Fruit fly (Drosophila melanogaster) whole organism, adult: Measurements from ENCODE around the gene mfrn.

Experiments used
- CG11617 ChIP-seq: fragments of 200-800 bp; sonication (Bioruptor generic); optimal IDR thresholded peaks from 2 replicates; lab custom pipeline; 2017; ENCODE audit warnings: mild to moderate bottlenecking, missing biosample characterization, missing genetic modification reagents, missing genetic modification characterization
- CG12768 ChIP-seq: fragments of 200-800 bp; sonication (Bioruptor generic); optimal IDR thresholded peaks from 2 replicates; lab custom pipeline; 2017; ENCODE audit warnings: missing biosample characterization, missing genetic modification characterization, mild to moderate bottlenecking, moderate library complexity, missing genetic modification reagents
- CG14711 ChIP-seq: fragments of 200-800 bp; sonication (Bioruptor generic); optimal IDR thresholded peaks from 2 replicates; lab custom pipeline; 2018; ENCODE audit warnings: missing biosample characterization, mild to moderate bottlenecking, missing genetic modification characterization, moderate library complexity
- CG1620 ChIP-seq: fragments of 200-800 bp; sonication (Bioruptor generic); optimal IDR thresholded peaks from 2 replicates; lab custom pipeline; 2016; ENCODE audit warnings: missing biosample characterization, missing genetic modification characterization
- CG33017 ChIP-seq: fragments of 200-800 bp; sonication (Bioruptor generic); optimal IDR thresholded peaks from 2 replicates; lab custom pipeline; 2018; ENCODE audit warnings: missing biosample characterization, mild to moderate bottlenecking, missing genetic modification characterization, moderate library complexity
- CG5204 ChIP-seq: fragments of 200-800 bp; sonication (Bioruptor generic); optimal IDR thresholded peaks from 2 replicates; lab custom pipeline; 2016; ENCODE audit warnings: missing biosample characterization, missing genetic modification characterization
- CG7045 ChIP-seq: fragments of 200-800 bp; sonication (Bioruptor generic); optimal IDR thresholded peaks from 2 replicates; lab custom pipeline; 2017; ENCODE audit warnings: missing biosample characterization, mild to moderate bottlenecking, missing genetic modification characterization
- CG7101 ChIP-seq: fragments of 200-800 bp; sonication (Bioruptor generic); optimal IDR thresholded peaks from 2 replicates; lab custom pipeline; 2018; ENCODE audit warnings: missing biosample characterization, mild to moderate bottlenecking, missing genetic modification characterization, moderate library complexity
- Clk ChIP-seq: fragments of 200-800 bp; sonication (Bioruptor generic); optimal IDR thresholded peaks from 2 replicates; lab custom pipeline; 2017; ENCODE audit warnings: missing biosample characterization, missing genetic modification characterization
- Crg-1 ChIP-seq: fragments of 200-800 bp; sonication (Bioruptor generic); optimal IDR thresholded peaks from 2 replicates; lab custom pipeline; 2016; ENCODE audit warnings: missing biosample characterization, missing genetic modification characterization
- Hr96 ChIP-seq: fragments of 200-800 bp; sonication (Bioruptor generic); optimal IDR thresholded peaks from 2 replicates; lab custom pipeline; 2016; ENCODE audit warnings: missing biosample characterization, missing genetic modification characterization
- Mnt ChIP-seq: fragments of 200-800 bp; sonication (Bioruptor generic); optimal IDR thresholded peaks from 2 replicates; lab custom pipeline; 2016; ENCODE audit warnings: missing biosample characterization, mild to moderate bottlenecking, missing genetic modification characterization
- bab1 ChIP-seq: fragments of 200-800 bp; sonication (Bioruptor generic); optimal IDR thresholded peaks from 3 replicates; lab custom pipeline; 2019; ENCODE audit warnings: missing biosample characterization, mild to moderate bottlenecking, missing genetic modification characterization, moderate library complexity
- cic ChIP-seq: fragments of 200-800 bp; sonication (Bioruptor generic); optimal IDR thresholded peaks from 2 replicates; lab custom pipeline; 2017; ENCODE audit warnings: missing biosample characterization, mild to moderate bottlenecking, missing genetic modification characterization, moderate library complexity
- cnc ChIP-seq, 2 experiments: fragments of >200 bp; optimal IDR thresholded peaks; 2 replicates each; lab custom pipeline; 2017
- ovo ChIP-seq: fragments of 200-800 bp; sonication (Bioruptor generic); optimal IDR thresholded peaks from 2 replicates; lab custom pipeline; 2016; ENCODE audit warnings: missing biosample characterization, missing genetic modification characterization
- pad ChIP-seq: fragments of 200-800 bp; sonication (Bioruptor generic); optimal IDR thresholded peaks from 3 replicates; lab custom pipeline; 2017; ENCODE audit warnings: missing biosample characterization, missing genetic modification characterization, mild to moderate bottlenecking, moderate library complexity, missing genetic modification reagents
- tj ChIP-seq: fragments of 200-800 bp; sonication (Bioruptor generic); optimal IDR thresholded peaks from 3 replicates; lab custom pipeline; 2017; ENCODE audit warnings: missing biosample characterization, mild to moderate bottlenecking, missing genetic modification characterization, moderate library complexity
- toe ChIP-seq: fragments of 200-800 bp; sonication (Bioruptor generic); optimal IDR thresholded peaks from 2 replicates; lab custom pipeline; 2016; ENCODE audit warnings: missing biosample characterization, missing genetic modification characterization

mfrn gene

DNA sequence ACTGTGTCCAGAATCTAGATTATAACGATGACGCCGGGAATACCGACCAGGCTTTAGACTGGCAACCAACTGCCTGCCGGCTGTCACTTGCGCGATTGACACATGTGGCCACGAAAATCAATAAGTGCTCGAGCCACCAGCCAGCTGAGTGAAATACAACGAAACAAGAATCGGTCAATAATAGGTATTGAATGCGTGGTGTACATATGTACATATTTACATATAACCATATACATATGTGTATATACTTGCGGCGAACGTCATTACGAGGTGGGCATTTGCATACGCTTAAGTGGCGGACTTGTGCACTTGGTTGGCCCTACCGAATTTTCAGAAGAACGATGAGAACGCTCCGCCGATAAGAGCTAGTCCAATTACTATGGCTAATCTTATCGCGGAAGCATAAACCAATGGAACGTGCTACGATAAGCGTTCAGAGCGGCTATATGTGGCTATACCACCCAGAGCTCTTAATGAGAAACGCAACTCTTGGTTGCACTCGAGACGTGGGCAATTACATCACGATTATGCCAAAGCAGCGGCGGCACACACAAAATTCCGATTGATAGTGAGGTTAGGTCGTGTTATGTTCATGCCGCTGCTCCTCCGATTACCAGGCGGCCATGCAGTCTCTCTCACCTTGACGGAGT, 1.1 kb downstream of the mfrn start:
- TF ChIP-seq CG1620 (GFP tag; lab: Kevin White, UChicago) (peak; percentile 1), cnc (optimal IDR thresholded peaks at IDR 0.05; lab: Kevin White, UChicago) (no peak), pad (GFP tag; lab: Kevin White, UChicago) (no peak), toe (GFP tag; lab: Kevin White, UChicago) (no peak), Mnt (peak; percentile 13), tj (GFP tag; lab: Kevin White, UChicago) (no peak), Clk (GFP tag; lab: Kevin White, UChicago) (no peak), bab1 (GFP tag; lab: Kevin White, UChicago) (no peak), CG12768 (no peak), CG5204 (GFP tag; lab: Kevin White, UChicago) (no peak), CG7101 (tag; lab: Kevin White, UChicago) (peak; percentile 5), CG33017 (tag; lab: Kevin White, UChicago) (no peak), CG7045 (GFP tag; lab: Kevin White, UChicago) (no peak), Crg-1 (peak; percentile 13), CG11617 (GFP tag; lab: Kevin White, UChicago) (no peak)

DNA sequence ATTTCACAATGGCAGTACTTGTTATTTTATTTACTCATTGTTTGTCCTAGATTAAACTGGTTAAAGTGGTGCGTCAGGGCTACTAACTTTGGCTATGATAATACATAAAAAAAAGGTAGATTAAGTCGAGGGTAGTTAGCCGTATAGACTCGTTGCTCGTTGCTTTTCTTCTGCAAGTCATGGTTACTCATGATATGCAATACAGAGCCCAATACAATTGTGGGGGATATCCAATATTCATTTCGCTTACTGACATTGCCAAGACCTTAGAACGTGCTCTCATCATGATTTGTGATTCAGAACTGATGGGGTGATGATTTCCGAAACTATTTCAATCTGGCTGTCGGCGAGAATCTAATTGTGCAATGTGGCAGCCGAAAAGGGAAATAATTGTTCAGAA, 2.4 kb downstream of the mfrn start:
- TF ChIP-seq cnc (optimal IDR thresholded peaks at IDR 0.05; lab: Kevin White, UChicago) (peak; percentile 58 to 94), CG7045 (GFP tag; lab: Kevin White, UChicago) (no peak)

DNA sequence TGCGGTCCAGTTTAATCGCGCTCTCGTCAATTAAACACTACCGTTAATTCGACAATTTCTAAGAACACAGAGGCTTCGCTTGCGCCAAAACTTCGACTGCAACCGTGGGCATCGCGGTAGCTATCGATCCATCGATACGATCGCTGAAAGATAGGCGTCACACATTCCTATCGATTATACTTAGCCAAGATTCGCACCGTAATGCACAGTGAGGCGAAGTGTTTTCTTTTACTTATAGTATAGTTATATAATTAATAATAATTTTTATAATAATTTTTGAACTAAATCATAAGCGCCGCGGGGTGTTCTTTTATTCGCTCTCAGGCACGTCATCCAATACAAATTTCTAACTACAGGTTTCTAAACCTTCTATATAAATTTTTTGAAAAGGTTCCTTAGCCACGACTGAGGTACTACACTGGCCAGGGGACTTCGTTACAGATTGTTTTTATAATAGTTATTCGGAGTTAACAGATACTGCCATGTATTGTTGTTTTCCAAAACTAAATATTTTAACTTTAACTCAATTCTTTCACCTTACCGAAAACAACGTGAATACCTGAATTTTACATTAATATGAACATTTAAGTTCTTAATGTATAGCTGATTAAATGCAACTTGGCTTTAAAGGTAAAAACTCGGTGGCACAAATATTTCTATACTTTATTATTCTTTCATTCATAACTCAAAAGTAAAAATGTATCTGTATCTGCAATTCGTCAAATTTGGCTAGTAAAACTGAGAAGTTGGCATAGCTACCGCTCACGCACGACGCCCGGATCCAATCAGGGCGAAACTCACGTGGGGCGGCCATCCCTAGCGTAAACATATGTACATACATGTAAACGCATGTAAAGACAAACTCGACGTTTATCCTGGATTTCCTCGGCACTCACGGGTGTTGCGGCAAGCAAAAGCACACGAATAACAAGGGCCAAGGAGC, 9.8 kb downstream of the mfrn start, which contains the start of the genes NSD and BOD1:
NSD (minus strand) TSS at position 102 of the 943 bp plus-strand sequence.
BOD1 (plus strand) TSS at position 494 of the 943 bp plus-strand sequence.
- TF ChIP-seq toe (GFP tag; lab: Kevin White, UChicago) (peak; percentile 40), CG7045 (GFP tag; lab: Kevin White, UChicago) (no peak), pad (GFP tag; lab: Kevin White, UChicago) (peak; percentile 14), tj (GFP tag; lab: Kevin White, UChicago) (peak; percentile 20), Mnt (peak; percentile 39), CG33017 (tag; lab: Kevin White, UChicago) (no peak), CG5204 (GFP tag; lab: Kevin White, UChicago) (no peak), Hr96 (GFP tag; lab: Kevin White, UChicago) (peak; percentile 17), Clk (GFP tag; lab: Kevin White, UChicago) (peak; percentile 8), ovo (peak; percentile 5), bab1 (GFP tag; lab: Kevin White, UChicago) (peak; percentile 8), Crg-1 (no peak), CG11617 (GFP tag; lab: Kevin White, UChicago) (peak; percentile 42), CG7101 (tag; lab: Kevin White, UChicago) (peak; percentile 50)

dm6 chr3R:27931461-27931860, 16.4 kb downstream of the mfrn start:
- TF ChIP-seq ovo (no peak), Mnt (no peak), tj (GFP tag; lab: Kevin White, UChicago) (no peak), pad (GFP tag; lab: Kevin White, UChicago) (no peak)

DNA sequence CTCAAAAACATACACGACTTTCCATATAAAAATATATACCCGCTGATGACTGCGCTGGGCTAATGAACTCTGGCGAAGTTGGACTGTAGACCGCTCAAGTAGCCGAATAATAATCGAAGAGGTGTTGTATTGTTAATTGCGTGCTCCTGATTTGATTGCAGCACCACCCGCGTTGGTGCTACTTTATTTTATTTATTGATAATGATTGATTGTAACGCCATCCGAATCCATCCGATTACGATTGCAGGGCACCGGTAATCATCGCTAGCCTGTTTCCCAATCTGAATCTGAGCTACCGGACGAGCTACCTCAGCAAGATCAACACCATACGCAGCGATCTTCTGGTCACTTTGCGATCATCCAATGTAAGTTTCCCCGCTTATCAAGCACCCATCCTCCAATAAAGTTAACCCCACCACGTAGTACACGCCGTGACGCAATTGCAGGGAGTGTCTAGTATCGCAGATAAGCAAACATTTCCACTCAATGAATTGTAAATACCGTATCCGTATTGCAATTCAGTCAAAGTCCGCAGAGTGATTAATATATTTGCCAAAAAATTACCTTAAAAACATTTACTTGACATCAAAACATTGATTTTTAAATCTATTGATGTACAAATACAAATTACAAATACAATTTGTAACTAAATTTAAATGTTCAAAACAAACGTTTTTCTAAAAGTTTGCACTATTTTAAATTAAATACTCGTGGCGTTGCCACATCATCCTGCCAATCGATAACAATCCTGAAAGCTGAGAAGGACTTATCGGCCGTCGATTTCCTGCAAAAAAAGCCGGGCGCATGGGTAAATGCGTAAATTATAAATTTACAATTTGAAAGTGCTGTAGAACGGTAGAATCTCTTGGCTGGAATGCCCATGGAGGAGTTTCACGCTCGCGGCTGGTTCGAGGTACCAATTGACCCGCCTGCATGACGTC, 18.6 kb downstream of the mfrn start:
- TF ChIP-seq cnc (optimal IDR thresholded peaks at IDR 0.05; lab: Kevin White, UChicago) (no peak), cic (GFP tag; lab: Kevin White, UChicago) (peak; percentile 97), CG12768 (no peak), CG33017 (tag; lab: Kevin White, UChicago) (no peak), tj (GFP tag; lab: Kevin White, UChicago) (peak; percentile 44), CG11617 (GFP tag; lab: Kevin White, UChicago) (peak; percentile 12), CG7045 (GFP tag; lab: Kevin White, UChicago) (no peak), Mnt (peak; percentile 10), CG5204 (GFP tag; lab: Kevin White, UChicago) (no peak), pad (GFP tag; lab: Kevin White, UChicago) (peak; percentile 9), Hr96 (GFP tag; lab: Kevin White, UChicago) (peak; percentile 13)

DNA sequence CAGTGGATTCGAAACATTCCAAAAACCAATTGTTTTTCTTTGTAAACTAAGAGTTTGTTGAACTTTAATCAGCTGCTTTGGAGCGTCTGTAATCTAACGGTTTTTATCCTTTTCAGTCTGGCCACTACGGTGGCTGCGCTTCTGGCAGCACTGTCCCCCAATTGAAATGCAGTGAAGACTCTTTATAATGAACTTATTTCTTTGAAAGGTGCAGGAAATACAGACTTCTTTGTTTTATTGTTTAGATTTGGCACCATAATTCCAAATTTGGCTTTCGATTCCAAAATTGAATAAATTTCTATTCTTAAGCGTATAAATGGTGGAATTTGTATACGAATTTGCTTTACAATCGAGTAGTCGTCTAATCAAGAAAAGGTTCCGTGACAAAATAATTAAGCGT, 19.7 kb downstream of the mfrn start, which contains the start of gene nenya:
nenya (minus strand) TSS at position 35 of the 400 bp plus-strand sequence.
- TF ChIP-seq CG5204 (GFP tag; lab: Kevin White, UChicago) (no peak), ovo (peak; percentile 44), CG14711 (tag; lab: Kevin White, UChicago) (no peak), Mnt (no peak), Clk (GFP tag; lab: Kevin White, UChicago) (no peak)
